Fruit fly (Drosophila melanogaster) whole organism, embryonic: ENCODE measurements around the gene Ripalpha.

ENCODE experiments used
- Awh ChIP-seq: fragments of 200-800 bp; sonication (Bioruptor generic); IDR thresholded peaks from 2 replicates; pipeline ENCODE4, ENCODE4 v1.3.6; 2022; ENCODE audit warnings: missing biosample characterization, missing genetic modification characterization
- CG10321 ChIP-seq: fragments of 200-800 bp; sonication (Bioruptor generic); IDR thresholded peaks from 2 replicates; pipeline ENCODE4 v1.3.6; 2022; ENCODE audit warnings: missing biosample characterization, missing genetic modification characterization
- CG11504 ChIP-seq: fragments of 200-800 bp; sonication (Bioruptor generic); optimal IDR thresholded peaks from 3 replicates; lab custom pipeline; 2019; ENCODE audit warnings: missing biosample characterization, mild to moderate bottlenecking, missing genetic modification characterization, moderate library complexity
- CG13287 ChIP-seq: fragments of 200-800 bp; sonication (Bioruptor generic); IDR thresholded peaks from 2 replicates; pipeline ENCODE4 v1.3.6; 2022; ENCODE audit warnings: missing biosample characterization, missing genetic modification characterization; ENCODE audit not compliant: partially characterized antibody
- CG14860 ChIP-seq: fragments of 200-800 bp; sonication (Bioruptor generic); IDR thresholded peaks from 3 replicates; pipeline ENCODE4 v1.3.6; 2022; ENCODE audit warnings: missing biosample characterization, missing genetic modification characterization; ENCODE audit not compliant: partially characterized antibody
- CG17361 ChIP-seq: fragments of 200-800 bp; sonication (Bioruptor generic); IDR thresholded peaks from 3 replicates; pipeline ENCODE4 v1.3.6; 2022; ENCODE audit warnings: missing biosample characterization, missing genetic modification characterization
- CG2129 ChIP-seq: fragments of 200-800 bp; sonication (Bioruptor generic); IDR thresholded peaks from 2 replicates; pipeline ENCODE4 v1.3.6; 2022; ENCODE audit warnings: missing biosample characterization, missing genetic modification characterization; ENCODE audit not compliant: partially characterized antibody
- CG6683 ChIP-seq: fragments of 200-800 bp; sonication (Bioruptor generic); optimal IDR thresholded peaks from 2 replicates; lab custom pipeline; 2017; ENCODE audit warnings: missing biosample characterization, mild to moderate bottlenecking, missing genetic modification characterization, missing genetic modification reagents
- CG7372 ChIP-seq: fragments of 200-800 bp; sonication (Bioruptor generic); IDR thresholded peaks from 2 replicates; pipeline ENCODE4 v1.3.6; 2022; ENCODE audit warnings: missing biosample characterization, missing genetic modification characterization
- CG7556 ChIP-seq: fragments of 200-800 bp; sonication (Bioruptor generic); optimal IDR thresholded peaks from 2 replicates; lab custom pipeline; 2017; ENCODE audit warnings: missing biosample characterization, mild to moderate bottlenecking, missing genetic modification characterization
- CrebB ChIP-seq: fragments of 200-800 bp; sonication (Bioruptor generic); optimal IDR thresholded peaks from 3 replicates; lab custom pipeline; 2018; ENCODE audit warnings: missing biosample characterization, mild to moderate bottlenecking, missing genetic modification characterization
- D ChIP-seq, 2 experiments: fragments of 200-800 bp in 1 of 2; fragments of >200 bp in 1 of 2; sonication (Bioruptor generic) in 1 of 2; optimal IDR thresholded peaks; 2 replicates in 1 of 2; 3 replicates in 1 of 2; lab custom pipeline; 2017; ENCODE audit warnings: mild to moderate bottlenecking in 1 of 2, missing biosample characterization in 1 of 2, missing genetic modification characterization in 1 of 2, missing genetic modification reagents in 1 of 2
- Dip2 ChIP-seq: fragments of 200-800 bp; sonication (Bioruptor generic); IDR thresholded peaks from 2 replicates; pipeline ENCODE4 v1.3.6; 2022; ENCODE audit warnings: missing biosample characterization, missing genetic modification characterization
- Dll ChIP-seq: fragments of 200-800 bp; sonication (Bioruptor generic); IDR thresholded peaks from 4 replicates; pipeline ENCODE4 v1.3.6; 2022; ENCODE audit warnings: missing biosample characterization, missing genetic modification characterization; ENCODE audit not compliant: partially characterized antibody
- Dref ChIP-seq: fragments of 200-800 bp; sonication (Bioruptor generic); IDR thresholded peaks from 2 replicates; pipeline ENCODE4 v1.3.6; 2022; ENCODE audit warnings: missing biosample characterization, missing genetic modification characterization
- HmgD ChIP-seq: fragments of 200-800 bp; sonication (Bioruptor generic); optimal IDR thresholded peaks from 3 replicates; lab custom pipeline; 2016; ENCODE audit warnings: missing biosample characterization, missing genetic modification characterization
- Lhr ChIP-seq: fragments of 200-800 bp; sonication (Bioruptor generic); optimal IDR thresholded peaks from 3 replicates; lab custom pipeline; 2017; ENCODE audit warnings: mild to moderate bottlenecking, missing biosample characterization, missing genetic modification reagents, missing genetic modification characterization
- NC2β ChIP-seq: fragments of 200-800 bp; sonication (Bioruptor generic); optimal IDR thresholded peaks from 2 replicates; lab custom pipeline; 2016; ENCODE audit warnings: missing biosample characterization, missing genetic modification characterization
- Neu2 ChIP-seq: fragments of 200-800 bp; sonication (Bioruptor generic); optimal IDR thresholded peaks from 3 replicates; lab custom pipeline; 2016; ENCODE audit warnings: missing biosample characterization, missing genetic modification characterization, borderline replicate concordance
- Scr ChIP-seq: fragments of 200-800 bp; sonication (Bioruptor generic); IDR thresholded peaks from 2 replicates; pipeline ENCODE4 v1.3.6; 2022; ENCODE audit warnings: missing biosample characterization, missing genetic modification characterization; ENCODE audit not compliant: partially characterized antibody
- Sox102F ChIP-seq: fragments of 200-800 bp; sonication (Bioruptor generic); optimal IDR thresholded peaks from 2 replicates; lab custom pipeline; 2018; ENCODE audit warnings: missing biosample characterization, mild to moderate bottlenecking, missing genetic modification characterization, moderate library complexity
- Sry-β ChIP-seq: fragments of 200-800 bp; sonication (Bioruptor generic); optimal IDR thresholded peaks from 2 replicates; lab custom pipeline; 2018; ENCODE audit warnings: missing biosample characterization, mild to moderate bottlenecking, missing genetic modification characterization, moderate library complexity
- Sry-δ ChIP-seq: fragments of 200-800 bp; sonication (Bioruptor generic); optimal IDR thresholded peaks from 2 replicates; lab custom pipeline; 2016; ENCODE audit warnings: missing biosample characterization, missing genetic modification characterization
- croc ChIP-seq: fragments of 200-800 bp; sonication (Bioruptor generic); conservative IDR thresholded peaks from 3 replicates; pipeline ENCODE4 v1.3.6; 2022; ENCODE audit warnings: missing biosample characterization, missing genetic modification characterization
- emc ChIP-seq: fragments of 200-800 bp; sonication (Bioruptor generic); optimal IDR thresholded peaks from 2 replicates; lab custom pipeline; 2016; ENCODE audit warnings: missing biosample characterization, missing genetic modification characterization
- ems ChIP-seq: fragments of 200-800 bp; sonication (Bioruptor generic); optimal IDR thresholded peaks from 3 replicates; lab custom pipeline; 2016; ENCODE audit warnings: missing biosample characterization, missing genetic modification characterization
- eve ChIP-seq, 2 experiments: fragments of >200 bp; optimal IDR thresholded peaks; 2 replicates each; lab custom pipeline; 2017; ENCODE audit warnings: missing biosample characterization in 2 of 2, missing genetic modification characterization in 2 of 2
- her ChIP-seq: fragments of 200-800 bp; sonication (Bioruptor generic); optimal IDR thresholded peaks from 2 replicates; lab custom pipeline; 2016; ENCODE audit warnings: missing biosample characterization, missing genetic modification characterization
- hth ChIP-seq: fragments of >200 bp; optimal IDR thresholded peaks from 2 replicates; lab custom pipeline; 2017; ENCODE audit warnings: inconsistent platforms
- inv ChIP-seq: fragments of 200-800 bp; sonication (Bioruptor generic); IDR thresholded peaks from 2 replicates; pipeline ENCODE4 v1.3.6; 2022; ENCODE audit warnings: missing biosample characterization, missing genetic modification characterization; ENCODE audit not compliant: partially characterized antibody
- kay ChIP-seq: fragments of 200-800 bp; sonication (Bioruptor generic); optimal IDR thresholded peaks from 2 replicates; lab custom pipeline; 2016; ENCODE audit warnings: missing biosample characterization, missing genetic modification characterization
- knrl ChIP-seq: fragments of 200-800 bp; sonication (Bioruptor generic); IDR thresholded peaks from 3 replicates; pipeline ENCODE4 v1.3.6; 2022; ENCODE audit warnings: missing biosample characterization, missing genetic modification characterization; ENCODE audit not compliant: partially characterized antibody
- lab ChIP-seq: fragments of 200-800 bp; sonication (Bioruptor generic); optimal IDR thresholded peaks from 3 replicates; lab custom pipeline; 2017; ENCODE audit warnings: missing biosample characterization, missing genetic modification characterization, mild to moderate bottlenecking, moderate library complexity, missing genetic modification reagents
- peb ChIP-seq: fragments of 200-800 bp; sonication (Bioruptor generic); IDR thresholded peaks from 2 replicates; pipeline ENCODE4 v1.3.6; 2022; ENCODE audit warnings: missing biosample characterization, missing genetic modification characterization
- phol ChIP-seq: fragments of 200-800 bp; sonication (Bioruptor generic); optimal IDR thresholded peaks from 3 replicates; lab custom pipeline; 2018; ENCODE audit warnings: missing biosample characterization, mild to moderate bottlenecking, missing genetic modification characterization, moderate library complexity
- pzg ChIP-seq: fragments of 200-800 bp; sonication (Bioruptor generic); optimal IDR thresholded peaks from 3 replicates; lab custom pipeline; 2018; ENCODE audit warnings: missing biosample characterization, mild to moderate bottlenecking, missing genetic modification characterization, moderate library complexity
- repo ChIP-seq: fragments of 200-800 bp; sonication (Bioruptor generic); optimal IDR thresholded peaks from 2 replicates; lab custom pipeline; 2016; ENCODE audit warnings: missing biosample characterization, missing genetic modification characterization
- row ChIP-seq: fragments of 200-800 bp; sonication (Bioruptor generic); IDR thresholded peaks from 3 replicates; pipeline ENCODE4 v1.3.6; 2022; ENCODE audit warnings: missing biosample characterization, missing genetic modification characterization
- seq ChIP-seq: fragments of 200-800 bp; sonication (Bioruptor generic); IDR thresholded peaks from 2 replicates; pipeline ENCODE4 v1.3.6; 2022; ENCODE audit warnings: missing biosample characterization, missing genetic modification characterization
- sna ChIP-seq: fragments of 200-800 bp; sonication (Bioruptor generic); IDR thresholded peaks from 2 replicates; pipeline ENCODE4 v1.3.6; 2022; ENCODE audit warnings: missing biosample characterization, missing genetic modification characterization; ENCODE audit not compliant: partially characterized antibody
- sqz ChIP-seq: fragments of 200-800 bp; sonication (Bioruptor generic); optimal IDR thresholded peaks from 3 replicates; lab custom pipeline; 2018; ENCODE audit warnings: missing biosample characterization, mild to moderate bottlenecking, missing genetic modification characterization
- stwl ChIP-seq: fragments of 200-800 bp; sonication (Bioruptor generic); optimal IDR thresholded peaks from 3 replicates; lab custom pipeline; 2018; ENCODE audit warnings: missing biosample characterization, mild to moderate bottlenecking, missing genetic modification characterization, moderate library complexity
- sug ChIP-seq: fragments of 200-800 bp; optimal IDR thresholded peaks from 2 replicates; lab custom pipeline; 2019; ENCODE audit warnings: missing biosample characterization, mild to moderate bottlenecking, missing genetic modification characterization, moderate library complexity
- tap ChIP-seq: fragments of 200-800 bp; optimal IDR thresholded peaks from 3 replicates; lab custom pipeline; 2019; ENCODE audit warnings: missing biosample characterization, mild to moderate bottlenecking, missing genetic modification characterization, moderate library complexity
- tio ChIP-seq: fragments of 200-800 bp; sonication (Bioruptor generic); optimal IDR thresholded peaks from 2 replicates; lab custom pipeline; 2017; ENCODE audit warnings: missing biosample characterization, missing genetic modification characterization, inconsistent platforms
- tna ChIP-seq: fragments of 200-800 bp; sonication (Bioruptor generic); IDR thresholded peaks from 2 replicates; pipeline ENCODE4 v1.3.6; 2022; ENCODE audit warnings: missing biosample characterization, missing genetic modification characterization; ENCODE audit not compliant: partially characterized antibody
- unc-4 ChIP-seq: fragments of 200-800 bp; sonication (Bioruptor generic); IDR thresholded peaks from 2 replicates; pipeline ENCODE4 v1.3.6; 2022; ENCODE audit warnings: missing biosample characterization, missing genetic modification characterization; ENCODE audit not compliant: partially characterized antibody
- yki ChIP-seq: fragments of >200 bp; optimal IDR thresholded peaks from 3 replicates; lab custom pipeline; 2018

Gene Ripalpha

DNA sequence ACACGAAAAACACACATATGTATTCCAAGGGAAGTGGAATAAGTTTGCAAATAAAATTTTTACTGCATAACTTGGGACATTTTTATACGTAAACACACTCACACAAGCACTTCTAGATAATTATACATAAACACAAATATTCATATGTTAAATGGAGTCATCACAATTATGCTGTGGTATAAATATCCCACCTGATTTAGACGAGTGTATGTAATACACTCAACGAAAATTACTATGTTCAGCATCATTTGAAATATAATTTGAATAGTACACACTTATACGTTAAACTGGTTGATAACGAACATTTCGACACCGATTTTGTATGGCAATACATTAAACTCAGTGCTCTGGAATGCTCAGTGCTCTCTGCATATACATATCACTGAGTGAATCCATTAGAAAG, 30.3 kb upstream of the Ripalpha start (continued):
- TF ChIP-seq Sox102F (GFP tag; lab: Kevin White, UChicago) (no peak), sug (tag; lab: Kevin White, UChicago) (no peak), yki (no peak), Awh (GFP tag; lab: Robert Waterston, UW) (no peak), NC2β (no peak), repo (GFP tag; lab: Kevin White, UChicago) (no peak), HmgD (GFP tag; lab: Kevin White, UChicago) (no peak), eve (GFP tag; optimal IDR thresholded peaks at IDR 0.05; lab: Kevin White, UChicago) (peak in 1 of 2 experiments; percentile 87), emc (GFP tag; lab: Kevin White, UChicago) (no peak), croc (GFP tag; lab: Robert Waterston, UW) (no peak), Sry-β (GFP tag; lab: Kevin White, UChicago) (no peak), ems (no peak), sna (GFP tag; lab: Robert Waterston, UW) (no peak), D (optimal IDR thresholded peaks at IDR 0.05; lab: Kevin White, UChicago) (no peak), D (GFP tag; optimal IDR thresholded peaks at IDR 0.05; lab: Kevin White, UChicago) (no peak), CG10321 (GFP tag; lab: Robert Waterston, UW) (no peak), Dip2 (GFP tag; lab: Robert Waterston, UW) (no peak), kay (no peak)

DNA sequence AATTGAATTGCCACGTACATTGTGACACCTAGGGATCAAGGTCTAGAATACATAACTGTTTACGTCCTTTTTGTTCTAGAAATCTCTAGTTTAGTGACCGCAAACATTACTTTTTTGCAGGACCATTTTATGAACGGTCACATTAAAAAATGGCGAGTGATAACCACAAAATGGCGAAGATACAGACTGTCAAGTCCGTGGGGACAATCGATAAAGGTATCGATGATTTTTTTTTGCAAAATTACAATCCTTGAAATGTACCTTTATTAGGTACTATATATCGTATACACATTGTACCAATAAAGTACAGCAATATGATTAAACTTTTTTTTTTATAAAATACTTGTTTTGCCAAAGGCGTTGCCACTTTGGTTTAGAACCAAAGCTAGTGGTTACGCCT, 29.7 kb upstream of the Ripalpha start:
- TF ChIP-seq CG7556 (no peak), CG2129 (GFP tag; lab: Robert Waterston, UW) (0 out of 2 replicates have a peak, but pooled peaks have one; percentile 26), Lhr (GFP tag; lab: Kevin White, UChicago) (peak; percentile 32), CG17361 (GFP tag; lab: Robert Waterston, UW) (0 out of 3 replicates have a peak, but pooled peaks have one; percentile 10), Sry-δ (GFP tag; lab: Kevin White, UChicago) (peak; percentile 56), pzg (GFP tag; lab: Kevin White, UChicago) (peak; percentile 13), Neu2 (peak; percentile 96), lab (GFP tag; lab: Kevin White, UChicago) (no peak), peb (GFP tag; lab: Robert Waterston, UW) (no peak), Dll (GFP tag; lab: Robert Waterston, UW) (peak; percentile 54; the same call in 3 of the 4 replicates), hth (lab: Kevin White, UChicago) (no peak), CG6683 (GFP tag; lab: Kevin White, UChicago) (no peak), tap (tag; lab: Kevin White, UChicago) (no peak), CG7372 (GFP tag; lab: Robert Waterston, UW) (no peak), sqz (GFP tag; lab: Kevin White, UChicago) (peak; percentile 40), tio (GFP tag; lab: Kevin White, UChicago) (no peak), knrl (GFP tag; lab: Robert Waterston, UW) (peak; percentile 42; the same call in 1 of the 3 replicates), CrebB (tag; lab: Kevin White, UChicago) (no peak), inv (GFP tag; lab: Robert Waterston, UW) (peak; percentile 37; the same call in 1 of the 2 replicates), phol (tag; lab: Kevin White, UChicago) (peak; percentile 99), row (peak; percentile 36; the same call in 2 of the 3 replicates), seq (GFP tag; lab: Robert Waterston, UW) (peak; percentile 25; the same call in 1 of the 2 replicates), stwl (tag; lab: Kevin White, UChicago) (peak; percentile 11), CG13287 (GFP tag; lab: Robert Waterston, UW) (peak; percentile 64), her (GFP tag; lab: Kevin White, UChicago) (no peak), unc-4 (GFP tag; lab: Robert Waterston, UW) (peak; percentile 60; the same call in 1 of the 2 replicates), Dref (GFP tag; lab: Robert Waterston, UW) (peak; percentile 55), CG14860 (GFP tag; lab: Robert Waterston, UW) (0 out of 3 replicates have a peak, but pooled peaks have one; percentile 35), sna (GFP tag; lab: Robert Waterston, UW) (0 out of 2 replicates have a peak, but pooled peaks have one; percentile 50), CG11504 (tag; lab: Kevin White, UChicago) (no peak), tna (GFP tag; lab: Robert Waterston, UW) (peak; percentile 46; the same call in 1 of the 2 replicates), Scr (GFP tag; lab: Robert Waterston, UW) (peak; percentile 64)
